Fruit fly (Drosophila melanogaster): ENCODE data around the gene Datp.

dm6 chr2L:9968201-9968727 lies 29.7 kb upstream of the Datp start:
- no peak for TF ChIP-seq CTCF (optimal IDR thresholded peaks at IDR 0.05)
- no peak for TF ChIP-seq CG8478 (optimal IDR thresholded peaks at IDR 0.05)

Measured in S2 (cell line).